Fruit fly (Drosophila melanogaster) whole organism, prepupa: ENCODE measurements around the gene CG3355.

ENCODE experiments used
- CG10631 ChIP-seq: fragments of 200-800 bp; sonication (Bioruptor generic); optimal IDR thresholded peaks from 2 replicates; lab custom pipeline; 2016; ENCODE audit warnings: missing biosample characterization, missing genetic modification characterization
- CG11762 ChIP-seq: fragments of 200-800 bp; sonication (Bioruptor generic); optimal IDR thresholded peaks from 3 replicates; lab custom pipeline; 2016; ENCODE audit warnings: missing biosample characterization, missing genetic modification characterization; ENCODE audit not compliant: insufficient read depth
- CG1621 ChIP-seq: fragments of 200-800 bp; sonication (Bioruptor generic); optimal IDR thresholded peaks from 3 replicates; lab custom pipeline; 2018; ENCODE audit warnings: missing biosample characterization, mild to moderate bottlenecking, missing genetic modification characterization
- CG16779 ChIP-seq: fragments of 200-800 bp; sonication (Bioruptor generic); optimal IDR thresholded peaks from 3 replicates; lab custom pipeline; 2017; ENCODE audit warnings: missing biosample characterization, mild to moderate bottlenecking, missing genetic modification characterization
- CG3919 ChIP-seq: fragments of 200-800 bp; sonication (Bioruptor generic); optimal IDR thresholded peaks from 3 replicates; lab custom pipeline; 2016; ENCODE audit warnings: missing biosample characterization, missing genetic modification characterization
- CG4318 ChIP-seq: fragments of 200-800 bp; sonication (Bioruptor generic); optimal IDR thresholded peaks from 3 replicates; lab custom pipeline; 2017; ENCODE audit warnings: missing biosample characterization, mild to moderate bottlenecking, missing genetic modification characterization
- CG6276 ChIP-seq: fragments of 200-800 bp; sonication (Bioruptor generic); optimal IDR thresholded peaks from 2 replicates; lab custom pipeline; 2017; ENCODE audit warnings: missing biosample characterization, mild to moderate bottlenecking, missing genetic modification characterization
- CG6792 ChIP-seq: fragments of 200-800 bp; sonication (Bioruptor generic); optimal IDR thresholded peaks from 3 replicates; lab custom pipeline; 2016; ENCODE audit warnings: missing biosample characterization, missing genetic modification characterization
- CG6854 ChIP-seq: fragments of 200-800 bp; sonication (Bioruptor generic); optimal IDR thresholded peaks from 2 replicates; lab custom pipeline; 2017; ENCODE audit warnings: missing biosample characterization, mild to moderate bottlenecking, missing genetic modification characterization
- CG7368 ChIP-seq: fragments of 200-800 bp; sonication (Bioruptor generic); optimal IDR thresholded peaks from 3 replicates; lab custom pipeline; 2016; ENCODE audit warnings: missing biosample characterization, missing genetic modification characterization
- CG8119 ChIP-seq: fragments of 200-800 bp; sonication (Bioruptor generic); IDR thresholded peaks from 3 replicates; pipeline ENCODE4 v1.3.6; 2022; ENCODE audit warnings: missing biosample characterization, missing genetic modification characterization
- CG8319 ChIP-seq: fragments of 200-800 bp; sonication (Bioruptor generic); optimal IDR thresholded peaks from 3 replicates; lab custom pipeline; 2016; ENCODE audit warnings: missing biosample characterization, missing genetic modification characterization
- CG8632 ChIP-seq: fragments of 200-800 bp; sonication (Bioruptor generic); optimal IDR thresholded peaks from 3 replicates; lab custom pipeline; 2016; ENCODE audit warnings: missing biosample characterization, missing genetic modification characterization
- CG9139 ChIP-seq: fragments of 200-800 bp; sonication (Bioruptor generic); optimal IDR thresholded peaks from 3 replicates; lab custom pipeline; 2017; ENCODE audit warnings: missing biosample characterization, mild to moderate bottlenecking, missing genetic modification characterization
- Eip75B ChIP-seq: fragments of 200-800 bp; sonication (Bioruptor generic); optimal IDR thresholded peaks from 3 replicates; lab custom pipeline; 2016; ENCODE audit warnings: missing biosample characterization, missing genetic modification characterization
- Eip93F ChIP-seq: fragments of 200-800 bp; sonication (Bioruptor generic); optimal IDR thresholded peaks from 2 replicates; lab custom pipeline; 2016; ENCODE audit warnings: missing biosample characterization, mild to moderate bottlenecking, missing genetic modification characterization
- Ets96B ChIP-seq: fragments of 200-800 bp; optimal IDR thresholded peaks from 2 replicates; lab custom pipeline; 2019; ENCODE audit warnings: missing biosample characterization, mild to moderate bottlenecking, missing genetic modification characterization, moderate library complexity
- Hr38 ChIP-seq: sonication (Bioruptor generic); optimal IDR thresholded peaks from 2 replicates; lab custom pipeline; 2016; ENCODE audit warnings: missing biosample characterization, missing genetic modification characterization
- Hr39 ChIP-seq: fragments of 200-800 bp; sonication (Bioruptor generic); optimal IDR thresholded peaks from 2 replicates; lab custom pipeline; 2016; ENCODE audit warnings: missing biosample characterization, missing genetic modification characterization
- Hr4 ChIP-seq: fragments of 200-800 bp; sonication (Bioruptor generic); optimal IDR thresholded peaks from 3 replicates; lab custom pipeline; 2016; ENCODE audit warnings: missing biosample characterization, missing genetic modification characterization
- OdsH ChIP-seq: fragments of 200-800 bp; sonication (Bioruptor generic); optimal IDR thresholded peaks from 3 replicates; lab custom pipeline; 2016; ENCODE audit warnings: missing biosample characterization, missing genetic modification characterization
- Sox102F ChIP-seq: fragments of 200-800 bp; sonication (Bioruptor generic); optimal IDR thresholded peaks from 2 replicates; lab custom pipeline; 2016; ENCODE audit warnings: missing biosample characterization, mild to moderate bottlenecking, missing genetic modification characterization
- achi ChIP-seq: fragments of 200-800 bp; sonication (Bioruptor generic); optimal IDR thresholded peaks from 3 replicates; lab custom pipeline; 2016; ENCODE audit warnings: missing biosample characterization, missing genetic modification characterization
- dsx ChIP-seq: fragments of 200-800 bp; optimal IDR thresholded peaks from 3 replicates; lab custom pipeline; 2019; ENCODE audit warnings: missing biosample characterization, mild to moderate bottlenecking, missing genetic modification characterization, moderate library complexity; ENCODE audit not compliant: poor library complexity, severe bottlenecking
- fd85E ChIP-seq: fragments of 200-800 bp; sonication (Bioruptor generic); optimal IDR thresholded peaks from 3 replicates; lab custom pipeline; 2016; ENCODE audit warnings: missing biosample characterization, missing genetic modification characterization
- net ChIP-seq: fragments of 200-800 bp; sonication (Bioruptor generic); optimal IDR thresholded peaks from 3 replicates; lab custom pipeline; 2016; ENCODE audit warnings: missing biosample characterization, missing genetic modification characterization
- pdm3 ChIP-seq: fragments of 200-800 bp; sonication (Bioruptor generic); optimal IDR thresholded peaks from 3 replicates; lab custom pipeline; 2016; ENCODE audit warnings: missing biosample characterization, missing genetic modification characterization
- salr ChIP-seq, 2 experiments: fragments of 200-800 bp; sonication (Bioruptor generic); optimal IDR thresholded peaks; 3 replicates each; lab custom pipeline; 2016 to 2018; ENCODE audit warnings: missing biosample characterization in 2 of 2, missing genetic modification characterization in 2 of 2, mild to moderate bottlenecking in 1 of 2
- spab ChIP-seq: fragments of 200-800 bp; sonication (Bioruptor generic); optimal IDR thresholded peaks from 2 replicates; lab custom pipeline; 2017; ENCODE audit warnings: missing biosample characterization, mild to moderate bottlenecking, missing genetic modification characterization, missing genetic modification reagents
- ss ChIP-seq, 2 experiments: fragments of 200-800 bp; sonication (Bioruptor generic); optimal IDR thresholded peaks; 2 replicates in 1 of 2; 3 replicates in 1 of 2; lab custom pipeline; 2017 to 2018; ENCODE audit warnings: mild to moderate bottlenecking in 2 of 2, missing biosample characterization in 2 of 2, missing genetic modification characterization in 2 of 2, moderate library complexity in 1 of 2
- svp ChIP-seq: fragments of 200-800 bp; sonication (Bioruptor generic); peaks from one replicate; lab custom pipeline; 2016; ENCODE audit warnings: missing biosample characterization, missing genetic modification characterization
- topi ChIP-seq: fragments of 200-800 bp; sonication (Bioruptor generic); optimal IDR thresholded peaks from 3 replicates; lab custom pipeline; 2016; ENCODE audit warnings: missing biosample characterization, missing genetic modification characterization
- vri ChIP-seq: fragments of 200-800 bp; sonication (Bioruptor generic); optimal IDR thresholded peaks from 3 replicates; lab custom pipeline; 2016; ENCODE audit warnings: missing biosample characterization, mild to moderate bottlenecking, missing genetic modification characterization

CG3355 gene

dm6 chr2L:4684361-4684760 lies 33.2 kb downstream of the CG3355 start, which contains the start of gene Elba1:
Gene Elba1 (minus strand): TSS chr2L:4684461.
- TF ChIP-seq Hr4 (no peak), pdm3 (GFP tag; lab: Kevin White, UChicago) (no peak), CG1621 (tag; lab: Kevin White, UChicago) (no peak), achi (no peak), CG8319 (GFP tag; lab: Kevin White, UChicago) (no peak), CG3919 (GFP tag; lab: Kevin White, UChicago) (no peak), CG10631 (GFP tag; lab: Kevin White, UChicago) (no peak)

dm6 chr2L:4687211-4687610 lies 36.0 kb downstream of the CG3355 start, which contains the start of gene Elba3:
Gene Elba3 (plus strand): TSS chr2L:4687511.
- TF ChIP-seq vri (GFP tag; lab: Kevin White, UChicago) (no peak), CG8119 (GFP tag; lab: Robert Waterston, UW) (no peak), CG11762 (GFP tag; lab: Kevin White, UChicago) (no peak), achi (no peak), dsx (GFP tag; lab: Kevin White, UChicago) (no peak), Ets96B (no peak), CG9139 (GFP tag; lab: Kevin White, UChicago) (no peak), pdm3 (GFP tag; lab: Kevin White, UChicago) (no peak), Eip93F (no peak), Sox102F (no peak), CG6792 (GFP tag; lab: Kevin White, UChicago) (no peak), Hr39 (no peak), CG4318 (no peak), CG8632 (GFP tag; lab: Kevin White, UChicago) (no peak), CG6854 (no peak)

- TF ChIP-seq Hr39: no peak
- no peak for TF ChIP-seq CG16779 (tag; lab: Kevin White, UChicago)
- no peak for TF ChIP-seq CG7368 (GFP tag; lab: Kevin White, UChicago)
- no peak for TF ChIP-seq spab (GFP tag; lab: Kevin White, UChicago)
- no peak for TF ChIP-seq Sox102F
- no peak for TF ChIP-seq CG3919 (GFP tag; lab: Kevin White, UChicago)
- no peak for TF ChIP-seq salr (GFP tag; optimal IDR thresholded peaks at IDR 0.05; lab: Kevin White, UChicago)
- TF ChIP-seq net (GFP tag; lab: Kevin White, UChicago): no peak
- TF ChIP-seq CG6276 (GFP tag; lab: Kevin White, UChicago): no peak
- TF ChIP-seq Hr38: no peak
- TF ChIP-seq topi (GFP tag; lab: Kevin White, UChicago): no peak
- TF ChIP-seq ss (GFP tag; optimal IDR thresholded peaks at IDR 0.05; lab: Kevin White, UChicago): no peak
- TF ChIP-seq CG11762 (GFP tag; lab: Kevin White, UChicago): no peak
- no peak for TF ChIP-seq OdsH (GFP tag; lab: Kevin White, UChicago)
- TF ChIP-seq CG8632 (GFP tag; lab: Kevin White, UChicago): no peak
- TF ChIP-seq fd85E (GFP tag; lab: Kevin White, UChicago): no peak
Observed at dm6 chr2L:4690602-4691001, 39.4 kb downstream of the CG3355 start, which contains the start of gene CG3251. Gene CG3251 (minus strand): TSS chr2L:4690702.

- peak; percentile 13 for TF ChIP-seq svp
- no peak for TF ChIP-seq CG8119 (GFP tag; lab: Robert Waterston, UW)
Observed at dm6 chr2L:4694421-4694820, 43.2 kb downstream of the CG3355 start, which contains the start of gene dcma. Gene dcma (plus strand): TSS chr2L:4694721.

- no peak for TF ChIP-seq spab (GFP tag; lab: Kevin White, UChicago)
- no peak for TF ChIP-seq CG1621 (tag; lab: Kevin White, UChicago)
- TF ChIP-seq Eip75B (GFP tag; lab: Kevin White, UChicago): no peak
Observed at dm6 chr2L:4698837-4699236, 47.6 kb downstream of the CG3355 start.
